Worm (Caenorhabditis elegans) whole organism, L3 larva: Measurements from ENCODE around the gene pho-6.

Experiments used
- aly-2 ChIP-seq: fragments of 150-350 bp; optimal IDR thresholded peaks from 2 replicates; lab custom pipeline; 2014; ENCODE audit warnings: missing biosample characterization, missing genetic modification characterization
- ceh-16 ChIP-seq: sonication (generic microtip); optimal IDR thresholded peaks from 2 replicates; lab custom pipeline; 2017; ENCODE audit warnings: missing biosample characterization, missing genetic modification characterization
- ceh-82 ChIP-seq: fragments of 150-350 bp; optimal IDR thresholded peaks from 2 replicates; lab custom pipeline; 2014; ENCODE audit warnings: missing biosample characterization, missing genetic modification characterization
- elt-2 ChIP-seq: sonication (generic microtip); optimal IDR thresholded peaks from 2 replicates; lab custom pipeline; 2016; ENCODE audit warnings: missing genetic modification reagents, mild to moderate bottlenecking, missing genetic modification characterization, missing compliant biosample characterization
- nhr-11 ChIP-seq: fragments of 150-350 bp; optimal IDR thresholded peaks from 2 replicates; lab custom pipeline; 2014; ENCODE audit warnings: missing biosample characterization, missing genetic modification characterization
- snpc-4 ChIP-seq: fragments of 150-350 bp; optimal IDR thresholded peaks from 2 replicates; lab custom pipeline; 2014; ENCODE audit warnings: missing biosample characterization, missing genetic modification characterization
- tbx-2 ChIP-seq: sonication (generic microtip); optimal IDR thresholded peaks from 2 replicates; lab custom pipeline; 2016; ENCODE audit warnings: mild to moderate bottlenecking, missing genetic modification characterization, missing compliant biosample characterization
- unc-39 ChIP-seq: sonication (generic microtip); optimal IDR thresholded peaks from 4 replicates; lab custom pipeline; 2017; ENCODE audit warnings: missing biosample characterization, missing genetic modification characterization
- unc-62 ChIP-seq: fragments of 150-350 bp; sonication (generic microtip); optimal IDR thresholded peaks from 4 replicates; lab custom pipeline; 2014; ENCODE audit warnings: missing biosample characterization, missing genetic modification reagents, missing genetic modification characterization
- ztf-4 ChIP-seq: fragments of 150-350 bp; optimal IDR thresholded peaks from 2 replicates; lab custom pipeline; 2014; ENCODE audit warnings: missing biosample characterization, missing genetic modification characterization

DNA sequence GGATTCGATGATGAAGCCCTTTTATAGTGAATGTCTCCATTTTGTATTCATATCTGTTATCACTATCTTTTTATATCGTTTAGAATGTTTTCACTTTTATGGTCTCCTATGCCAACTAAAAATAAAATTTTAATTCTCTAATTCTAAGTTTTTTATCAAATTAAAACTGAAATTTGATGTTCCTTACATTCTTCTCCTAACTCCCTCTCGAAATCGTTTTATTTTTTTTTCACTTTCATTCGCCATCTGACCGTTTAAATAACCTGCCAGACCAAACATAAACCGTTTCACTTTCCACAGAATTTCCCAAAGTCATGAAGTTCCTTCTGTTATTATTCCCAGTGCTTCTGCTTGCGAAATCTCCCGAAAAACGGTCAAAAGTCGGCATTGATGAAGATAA lies 15.1 kb downstream of the pho-6 start, which contains the start of gene F52E1.5:
- TF ChIP-seq ceh-82 (no peak), snpc-4 (no peak), ztf-4 (no peak), ceh-16 (no peak), elt-2 (no peak), aly-2 (tag; lab: Kevin White, UChicago) (no peak), nhr-11 (no peak), unc-62 (no peak), unc-39 (tag; lab: Kevin White, UChicago) (no peak), tbx-2 (no peak)
